Worm (Caenorhabditis elegans) whole organism, L4 larva: ENCODE measurements around the gene K02F3.12.
A peak's percentile ranks its signal among the peaks of the same experiment; 100 is the strongest.

Source experiments
- F37D6.2 ChIP-seq: sonication (generic microtip); optimal IDR thresholded peaks from 2 replicates; lab custom pipeline; 2016; ENCODE audit warnings: mild to moderate bottlenecking, missing genetic modification characterization, missing compliant biosample characterization
- R02D3.7 ChIP-seq: fragments of 150-350 bp; sonication (generic microtip); optimal IDR thresholded peaks from 3 replicates; lab custom pipeline; 2014; ENCODE audit warnings: missing biosample characterization, missing genetic modification characterization
- Y105C5A.15 ChIP-seq: fragments of 200-800 bp; sonication (Bioruptor generic); IDR thresholded peaks from 2 replicates; pipeline ENCODE4 v1.3.6; 2022; ENCODE audit warnings: missing genetic modification characterization, missing compliant biosample characterization
- Y5F2A.4 ChIP-seq: fragments of 200-800 bp; sonication (Bioruptor generic); optimal IDR thresholded peaks from 2 replicates; lab custom pipeline; 2018; ENCODE audit warnings: mild to moderate bottlenecking, missing genetic modification characterization, missing compliant biosample characterization
- Y75B8A.6 ChIP-seq: fragments of 200-800 bp; sonication (Bioruptor generic); IDR thresholded peaks from 2 replicates; pipeline ENCODE4 v1.3.6; 2022; ENCODE audit warnings: missing genetic modification reagents, missing genetic modification characterization, missing compliant biosample characterization
- ZK337.2 ChIP-seq: fragments of 200-800 bp; sonication (Bioruptor generic); IDR thresholded peaks from 2 replicates; pipeline ENCODE4 v1.3.6; 2022; ENCODE audit warnings: missing genetic modification reagents, missing genetic modification characterization, missing compliant biosample characterization
- ama-1 ChIP-seq: fragments of 150-350 bp; optimal IDR thresholded peaks from 2 replicates; lab custom pipeline; 2014; ENCODE audit warnings: inconsistent platforms, mixed read lengths
- attf-4 ChIP-seq: sonication (generic microtip); optimal IDR thresholded peaks from 3 replicates; lab custom pipeline; 2017; ENCODE audit warnings: missing biosample characterization, missing genetic modification characterization
- ceh-32 ChIP-seq: sonication (generic microtip); optimal IDR thresholded peaks from 2 replicates; lab custom pipeline; 2016; ENCODE audit warnings: mild to moderate bottlenecking, missing genetic modification characterization, missing compliant biosample characterization; ENCODE audit not compliant: poor library complexity
- ceh-62 ChIP-seq: sonication (generic microtip); optimal IDR thresholded peaks from 2 replicates; lab custom pipeline; 2017; ENCODE audit warnings: missing biosample characterization, missing genetic modification characterization
- ceh-82 ChIP-seq: sonication (generic microtip); optimal IDR thresholded peaks from 2 replicates; lab custom pipeline; 2017; ENCODE audit warnings: missing biosample characterization, missing genetic modification characterization
- ces-1 ChIP-seq: fragments of 150-350 bp; sonication (generic microtip); optimal IDR thresholded peaks from 4 replicates; lab custom pipeline; 2014; ENCODE audit warnings: missing biosample characterization, missing genetic modification reagents, missing genetic modification characterization
- cey-2 ChIP-seq: sonication (generic microtip); optimal IDR thresholded peaks from 3 replicates; lab custom pipeline; 2017; ENCODE audit warnings: missing genetic modification characterization, mild to moderate bottlenecking, missing compliant biosample characterization, antibody characterized with exemption, borderline replicate concordance; ENCODE audit not compliant: insufficient read depth
- ctbp-1 ChIP-seq: fragments of 200-800 bp; sonication (Bioruptor generic); IDR thresholded peaks from 2 replicates; pipeline ENCODE4 v1.3.6; 2022; ENCODE audit warnings: missing genetic modification reagents, missing genetic modification characterization, missing compliant biosample characterization
- daf-16 ChIP-seq, 3 experiments: sonication (generic microtip); optimal IDR thresholded peaks; 2 replicates each; lab custom pipeline; 2016 to 2017; ENCODE audit warnings: missing genetic modification characterization in 3 of 3, missing genetic modification reagents in 3 of 3, mild to moderate bottlenecking in 2 of 3, missing compliant biosample characterization in 2 of 3, missing biosample characterization in 1 of 3, moderate library complexity in 1 of 3
- daf-8 ChIP-seq: fragments of 200-800 bp; sonication (Bioruptor generic); IDR thresholded peaks from 2 replicates; pipeline ENCODE4 v1.3.6; 2022; ENCODE audit warnings: missing genetic modification characterization, missing compliant biosample characterization
- dmd-8 ChIP-seq: fragments of 200-800 bp; sonication (Bioruptor generic); IDR thresholded peaks from 2 replicates; pipeline ENCODE4 v1.3.6; 2022; ENCODE audit warnings: missing genetic modification characterization, missing compliant biosample characterization
- dpl-1 ChIP-seq: fragments of 150-350 bp; optimal IDR thresholded peaks from 2 replicates; lab custom pipeline; 2014; ENCODE audit warnings: missing biosample characterization, missing genetic modification reagents, missing genetic modification characterization
- dve-1 ChIP-seq: sonication (generic microtip); optimal IDR thresholded peaks from 2 replicates; lab custom pipeline; 2017; ENCODE audit warnings: antibody characterized with exemption, mild to moderate bottlenecking, missing genetic modification characterization, missing compliant biosample characterization; ENCODE audit not compliant: insufficient read depth
- egl-27 ChIP-seq: sonication (generic microtip); optimal IDR thresholded peaks from 3 replicates; lab custom pipeline; 2017; ENCODE audit warnings: missing biosample characterization, missing genetic modification reagents, missing genetic modification characterization
- egl-43 ChIP-seq: fragments of 200-800 bp; sonication (Bioruptor generic); IDR thresholded peaks from 2 replicates; pipeline ENCODE4 v1.3.6; 2022; ENCODE audit warnings: missing genetic modification reagents, missing genetic modification characterization, missing compliant biosample characterization
- fos-1 ChIP-seq: fragments of 150-350 bp; optimal IDR thresholded peaks from 2 replicates; lab custom pipeline; 2014; ENCODE audit warnings: missing biosample characterization, missing genetic modification characterization
- gei-8 ChIP-seq: fragments of 200-800 bp; sonication (Bioruptor generic); optimal IDR thresholded peaks from 2 replicates; lab custom pipeline; 2018; ENCODE audit warnings: mild to moderate bottlenecking, missing genetic modification characterization, missing compliant biosample characterization
- hlh-30 ChIP-seq: sonication (generic microtip); optimal IDR thresholded peaks from 2 replicates; lab custom pipeline; 2017; ENCODE audit warnings: antibody characterized with exemption, mild to moderate bottlenecking, missing genetic modification characterization, missing compliant biosample characterization; ENCODE audit not compliant: insufficient read depth
- hmg-1.1 ChIP-seq: fragments of 200-800 bp; sonication (Bioruptor generic); IDR thresholded peaks from 2 replicates; pipeline ENCODE4 v1.3.6; 2022; ENCODE audit warnings: missing genetic modification reagents, missing genetic modification characterization, missing compliant biosample characterization
- lin-29 ChIP-seq: fragments of 200-800 bp; sonication (Bioruptor generic); IDR thresholded peaks from 2 replicates; pipeline ENCODE4 v1.3.6; 2022; ENCODE audit warnings: missing genetic modification reagents, missing genetic modification characterization, missing compliant biosample characterization
- lsy-2 ChIP-seq, 2 experiments: fragments of 150-350 bp in 1 of 2; sonication (generic microtip) in 1 of 2; optimal IDR thresholded peaks; 2 replicates each; lab custom pipeline; 2014 to 2017; ENCODE audit warnings: missing biosample characterization in 2 of 2, missing genetic modification characterization in 2 of 2
- mdt-29 ChIP-seq: fragments of 200-800 bp; sonication (Bioruptor generic); IDR thresholded peaks from 2 replicates; pipeline ENCODE4 v1.3.6; 2022; ENCODE audit warnings: missing genetic modification reagents, missing genetic modification characterization, missing compliant biosample characterization
- mxl-2 ChIP-seq: fragments of 200-800 bp; sonication (Bioruptor generic); conservative IDR thresholded peaks from 2 replicates; pipeline ENCODE4 v1.3.6; 2022; ENCODE audit warnings: missing genetic modification reagents, missing genetic modification characterization, missing compliant biosample characterization
- nhr-102 ChIP-seq: sonication (generic microtip); optimal IDR thresholded peaks from 2 replicates; lab custom pipeline; 2016; ENCODE audit warnings: mild to moderate bottlenecking, missing genetic modification characterization, moderate library complexity, missing compliant biosample characterization
- nhr-25 ChIP-seq: sonication (generic microtip); optimal IDR thresholded peaks from 2 replicates; lab custom pipeline; 2017; ENCODE audit warnings: missing genetic modification characterization, mild to moderate bottlenecking, missing compliant biosample characterization, antibody characterized with exemption, moderate library complexity, borderline replicate concordance; ENCODE audit not compliant: insufficient read depth
- nhr-41 ChIP-seq: fragments of 200-800 bp; sonication (Bioruptor generic); IDR thresholded peaks from 2 replicates; pipeline ENCODE4 v1.3.6; 2022; ENCODE audit warnings: missing genetic modification reagents, missing genetic modification characterization, missing compliant biosample characterization
- nhr-48 ChIP-seq: sonication (generic microtip); optimal IDR thresholded peaks from 2 replicates; lab custom pipeline; 2016; ENCODE audit warnings: mild to moderate bottlenecking, missing genetic modification characterization, missing compliant biosample characterization
- nhr-6 ChIP-seq: fragments of 150-350 bp; optimal IDR thresholded peaks from 2 replicates; lab custom pipeline; 2014; ENCODE audit warnings: missing biosample characterization, missing genetic modification characterization
- nhr-77 ChIP-seq: fragments of 150-350 bp; optimal IDR thresholded peaks from 2 replicates; lab custom pipeline; 2014; ENCODE audit warnings: missing biosample characterization, missing genetic modification characterization
- pha-4 ChIP-seq, 2 experiments: fragments of 150-350 bp in 1 of 2; fragments of 200-800 bp in 1 of 2; sonication (Bioruptor generic) in 1 of 2; IDR thresholded peaks in 1 of 2; optimal IDR thresholded peaks in 1 of 2; 2 replicates each; pipeline versions ENCODE4 v1.3.6 to Lab custom; 2014 to 2022; ENCODE audit warnings: missing genetic modification characterization in 2 of 2, missing genetic modification reagents in 2 of 2, missing biosample characterization in 1 of 2, missing compliant biosample characterization in 1 of 2
- php-3 ChIP-seq: fragments of 200-800 bp; sonication (Bioruptor generic); IDR thresholded peaks from 2 replicates; pipeline ENCODE4 v1.3.6; 2022; ENCODE audit warnings: missing genetic modification reagents, missing genetic modification characterization, missing compliant biosample characterization
- snpc-1.2 ChIP-seq: fragments of 200-800 bp; sonication (Bioruptor generic); IDR thresholded peaks from 2 replicates; pipeline ENCODE4 v1.3.6; 2022; ENCODE audit warnings: missing genetic modification reagents, missing genetic modification characterization, missing compliant biosample characterization
- tag-97 ChIP-seq: fragments of 200-800 bp; sonication (Bioruptor generic); IDR thresholded peaks from 2 replicates; pipeline ENCODE4 v1.3.6; 2022; ENCODE audit warnings: missing genetic modification characterization, missing compliant biosample characterization
- unc-130 ChIP-seq: sonication (generic microtip); optimal IDR thresholded peaks from 2 replicates; lab custom pipeline; 2016; ENCODE audit warnings: missing genetic modification reagents, missing genetic modification characterization, missing compliant biosample characterization
- unc-62 ChIP-seq, 3 experiments: fragments of 150-350 bp in 1 of 3; sonication (generic microtip); optimal IDR thresholded peaks in 2 of 3; peaks in 1 of 3; 1 replicate in 1 of 3; 2 replicates in 2 of 3; lab custom pipeline; 2014 to 2017; ENCODE audit warnings: missing biosample characterization in 3 of 3, missing genetic modification characterization in 3 of 3, missing genetic modification reagents in 3 of 3, missing genotype in 1 of 3
- zag-1 ChIP-seq: fragments of 150-350 bp; optimal IDR thresholded peaks from 2 replicates; lab custom pipeline; 2014; ENCODE audit warnings: missing biosample characterization, missing genetic modification characterization
- zfp-2 ChIP-seq: sonication (generic microtip); optimal IDR thresholded peaks from 2 replicates; lab custom pipeline; 2016; ENCODE audit warnings: mild to moderate bottlenecking, missing genetic modification characterization, missing compliant biosample characterization
- zfp-3 ChIP-seq: fragments of 200-800 bp; sonication (Bioruptor generic); conservative IDR thresholded peaks from 2 replicates; pipeline ENCODE4 v1.3.6; 2022; ENCODE audit warnings: missing genetic modification reagents, missing genetic modification characterization, missing compliant biosample characterization
- zip-11 ChIP-seq: fragments of 200-800 bp; sonication (Bioruptor generic); IDR thresholded peaks from 2 replicates; pipeline ENCODE4 v1.3.6; 2022; ENCODE audit warnings: missing genetic modification characterization, missing compliant biosample characterization
- ztf-7 ChIP-seq: fragments of 150-350 bp; optimal IDR thresholded peaks from 2 replicates; lab custom pipeline; 2014; ENCODE audit warnings: missing biosample characterization, missing genetic modification characterization

Gene K02F3.12

ce11 chrIII:901148-901547, 44.8 kb downstream of the K02F3.12 start, which contains the start of gene sucl-2:
Gene sucl-2, minus strand, starts transcription at chrIII:901412.
- TF ChIP-seq dmd-8 = 0 out of 2 replicates have a peak, but pooled peaks have one; percentile 51
- no peak for TF ChIP-seq hmg-1.1 (GFP tag; lab: Robert Waterston, UW)

- TF ChIP-seq php-3 (GFP tag; lab: Robert Waterston, UW) (no peak), hmg-1.1 (GFP tag; lab: Robert Waterston, UW) (no peak), egl-27 (tag; lab: Kevin White, UChicago) (no peak), cey-2 (tag; lab: Kevin White, UChicago) (no peak), unc-130 (GFP tag; lab: Kevin White, UChicago) (no peak), pha-4 (GFP tag; IDR thresholded peaks at IDR 0.05; lab: Robert Waterston, UW) (no peak), pha-4 (tag; optimal IDR thresholded peaks at IDR 0.05; lab: Kevin White, UChicago) (peak; percentile 0), mdt-29 (GFP tag; lab: Robert Waterston, UW) (no peak), Y5F2A.4 (GFP tag; lab: Kevin White, UChicago) (no peak), ces-1 (GFP tag; lab: Kevin White, UChicago) (no peak), nhr-77 (tag; lab: Kevin White, UChicago) (no peak), nhr-48 (tag; lab: Kevin White, UChicago) (peak; percentile 14), dve-1 (tag; lab: Kevin White, UChicago) (peak; percentile 27), tag-97 (no peak), ceh-82 (tag; lab: Kevin White, UChicago) (no peak), ama-1 (lab: Kevin White, UChicago) (no peak), ceh-32 (tag; lab: Kevin White, UChicago) (no peak), F37D6.2 (tag; lab: Kevin White, UChicago) (no peak), zfp-3 (GFP tag; lab: Robert Waterston, UW) (no peak), ztf-7 (tag; lab: Kevin White, UChicago) (no peak), Y105C5A.15 (GFP tag; lab: Robert Waterston, UW) (no peak), dpl-1 (peak; percentile 70), unc-62 (GFP tag; optimal IDR thresholded peaks at IDR 0.05 in 1 of 2; lab: Kevin White, UChicago) (peak in 1 of 2 experiments; percentile 87), unc-62 (tag; optimal IDR thresholded peaks at IDR 0.05; lab: Kevin White, UChicago) (no peak), daf-8 (GFP tag; lab: Robert Waterston, UW) (no peak), egl-43 (no peak), mxl-2 (no peak), Y75B8A.6 (GFP tag; lab: Robert Waterston, UW) (no peak), nhr-6 (tag; lab: Kevin White, UChicago) (no peak), fos-1 (no peak), zip-11 (GFP tag; lab: Robert Waterston, UW) (no peak), ceh-62 (tag; lab: Kevin White, UChicago) (no peak), snpc-1.2 (GFP tag; lab: Robert Waterston, UW) (no peak), gei-8 (GFP tag; lab: Kevin White, UChicago) (no peak), dmd-8 (no peak), hlh-30 (tag; lab: Kevin White, UChicago) (no peak), nhr-102 (tag; lab: Kevin White, UChicago) (no peak), lsy-2 (tag; optimal IDR thresholded peaks at IDR 0.05; lab: Kevin White, UChicago) (peak in 1 of 2 experiments; percentile 33), nhr-25 (no peak), lin-29 (GFP tag; lab: Robert Waterston, UW) (no peak), ZK337.2 (no peak), attf-4 (tag; lab: Kevin White, UChicago) (no peak), nhr-41 (no peak), zag-1 (tag; lab: Kevin White, UChicago) (no peak), ctbp-1 (GFP tag; lab: Robert Waterston, UW) (no peak), zfp-2 (no peak), R02D3.7 (tag; lab: Kevin White, UChicago) (no peak), daf-16 (GFP tag; optimal IDR thresholded peaks at IDR 0.05; lab: Kevin White, UChicago) (no peak), daf-16 (tag; optimal IDR thresholded peaks at IDR 0.05; lab: Kevin White, UChicago) (peak; percentile 17)
Measured at ce11 chrIII:901600-902250, 45.4 kb downstream of the K02F3.12 start.
